Worm (Caenorhabditis elegans) whole organism, early embryonic: Measurements from ENCODE around the gene srr-7.

Experiments used
- B0310.2 ChIP-seq: sonication (generic microtip); optimal IDR thresholded peaks from 2 replicates; lab custom pipeline; 2016; ENCODE audit warnings: mild to moderate bottlenecking, missing genetic modification characterization, missing compliant biosample characterization
- aly-1 ChIP-seq: sonication (generic microtip); optimal IDR thresholded peaks from 2 replicates; lab custom pipeline; 2016; ENCODE audit warnings: missing genetic modification characterization, missing compliant biosample characterization
- ama-1 ChIP-seq: fragments of 150-350 bp; optimal IDR thresholded peaks from 2 replicates; lab custom pipeline; 2014
- ceh-36 ChIP-seq: sonication (generic microtip); optimal IDR thresholded peaks from 2 replicates; lab custom pipeline; 2016; ENCODE audit warnings: missing genetic modification characterization, inconsistent platforms, missing compliant biosample characterization
- ets-7 ChIP-seq: sonication (generic microtip); optimal IDR thresholded peaks from 2 replicates; lab custom pipeline; 2016; ENCODE audit warnings: missing genotype, missing genetic modification characterization, missing compliant biosample characterization
- hmg-4 ChIP-seq: fragments of 200-800 bp; sonication (Bioruptor generic); optimal IDR thresholded peaks from 2 replicates; lab custom pipeline; 2018; ENCODE audit warnings: mild to moderate bottlenecking, missing genetic modification characterization, missing compliant biosample characterization
- scrt-1 ChIP-seq: fragments of 200-800 bp; sonication (Bioruptor generic); IDR thresholded peaks from 2 replicates; pipeline ENCODE4 v1.3.6; 2022; ENCODE audit warnings: missing genetic modification characterization, missing compliant biosample characterization
- tra-4 ChIP-seq: sonication (generic microtip); optimal IDR thresholded peaks from 2 replicates; lab custom pipeline; 2017; ENCODE audit warnings: missing genetic modification characterization, missing compliant biosample characterization

ce11 chrV:15153277-15153676 is 25.2 kb downstream of the srr-7 start, which contains the start of gene srh-55:
- TF ChIP-seq aly-1 (no peak), ama-1 (no peak), tra-4 (tag; lab: Kevin White, UChicago) (no peak), B0310.2 (no peak), ceh-36 (no peak), scrt-1 (GFP tag; lab: Robert Waterston, UW) (no peak), hmg-4 (no peak), ets-7 (tag; lab: Kevin White, UChicago) (no peak)
